Fruit fly (Drosophila melanogaster) whole organism, adult: ENCODE data around the gene Fer1.

Source experiments
- CG11617 ChIP-seq: fragments of 200-800 bp; sonication (Bioruptor generic); optimal IDR thresholded peaks from 2 replicates; lab custom pipeline; 2017; ENCODE audit warnings: mild to moderate bottlenecking, missing biosample characterization, missing genetic modification reagents, missing genetic modification characterization
- CG12768 ChIP-seq: fragments of 200-800 bp; sonication (Bioruptor generic); optimal IDR thresholded peaks from 2 replicates; lab custom pipeline; 2017; ENCODE audit warnings: missing biosample characterization, missing genetic modification characterization, mild to moderate bottlenecking, moderate library complexity, missing genetic modification reagents
- CG14711 ChIP-seq: fragments of 200-800 bp; sonication (Bioruptor generic); optimal IDR thresholded peaks from 2 replicates; lab custom pipeline; 2018; ENCODE audit warnings: missing biosample characterization, mild to moderate bottlenecking, missing genetic modification characterization, moderate library complexity
- CG1620 ChIP-seq: fragments of 200-800 bp; sonication (Bioruptor generic); optimal IDR thresholded peaks from 2 replicates; lab custom pipeline; 2016; ENCODE audit warnings: missing biosample characterization, missing genetic modification characterization
- CG33017 ChIP-seq: fragments of 200-800 bp; sonication (Bioruptor generic); optimal IDR thresholded peaks from 2 replicates; lab custom pipeline; 2018; ENCODE audit warnings: missing biosample characterization, mild to moderate bottlenecking, missing genetic modification characterization, moderate library complexity
- CG5204 ChIP-seq: fragments of 200-800 bp; sonication (Bioruptor generic); optimal IDR thresholded peaks from 2 replicates; lab custom pipeline; 2016; ENCODE audit warnings: missing biosample characterization, missing genetic modification characterization
- CG7045 ChIP-seq: fragments of 200-800 bp; sonication (Bioruptor generic); optimal IDR thresholded peaks from 2 replicates; lab custom pipeline; 2017; ENCODE audit warnings: missing biosample characterization, mild to moderate bottlenecking, missing genetic modification characterization
- CG7101 ChIP-seq: fragments of 200-800 bp; sonication (Bioruptor generic); optimal IDR thresholded peaks from 2 replicates; lab custom pipeline; 2018; ENCODE audit warnings: missing biosample characterization, mild to moderate bottlenecking, missing genetic modification characterization, moderate library complexity
- Clk ChIP-seq: fragments of 200-800 bp; sonication (Bioruptor generic); optimal IDR thresholded peaks from 2 replicates; lab custom pipeline; 2017; ENCODE audit warnings: missing biosample characterization, missing genetic modification characterization
- Crg-1 ChIP-seq: fragments of 200-800 bp; sonication (Bioruptor generic); optimal IDR thresholded peaks from 2 replicates; lab custom pipeline; 2016; ENCODE audit warnings: missing biosample characterization, missing genetic modification characterization
- Hr96 ChIP-seq: fragments of 200-800 bp; sonication (Bioruptor generic); optimal IDR thresholded peaks from 2 replicates; lab custom pipeline; 2016; ENCODE audit warnings: missing biosample characterization, missing genetic modification characterization
- Mnt ChIP-seq: fragments of 200-800 bp; sonication (Bioruptor generic); optimal IDR thresholded peaks from 2 replicates; lab custom pipeline; 2016; ENCODE audit warnings: missing biosample characterization, mild to moderate bottlenecking, missing genetic modification characterization
- bab1 ChIP-seq: fragments of 200-800 bp; sonication (Bioruptor generic); optimal IDR thresholded peaks from 3 replicates; lab custom pipeline; 2019; ENCODE audit warnings: missing biosample characterization, mild to moderate bottlenecking, missing genetic modification characterization, moderate library complexity
- cic ChIP-seq: fragments of 200-800 bp; sonication (Bioruptor generic); optimal IDR thresholded peaks from 2 replicates; lab custom pipeline; 2017; ENCODE audit warnings: missing biosample characterization, mild to moderate bottlenecking, missing genetic modification characterization, moderate library complexity
- cnc ChIP-seq, 2 experiments: fragments of >200 bp; optimal IDR thresholded peaks; 2 replicates each; lab custom pipeline; 2017
- kay ChIP-seq: fragments of 200-800 bp; sonication (Bioruptor generic); peaks from one replicate; lab custom pipeline; 2016; ENCODE audit warnings: missing biosample characterization, missing genetic modification characterization, borderline replicate concordance
- ovo ChIP-seq: fragments of 200-800 bp; sonication (Bioruptor generic); optimal IDR thresholded peaks from 2 replicates; lab custom pipeline; 2016; ENCODE audit warnings: missing biosample characterization, missing genetic modification characterization
- pad ChIP-seq: fragments of 200-800 bp; sonication (Bioruptor generic); optimal IDR thresholded peaks from 3 replicates; lab custom pipeline; 2017; ENCODE audit warnings: missing biosample characterization, missing genetic modification characterization, mild to moderate bottlenecking, moderate library complexity, missing genetic modification reagents
- tj ChIP-seq: fragments of 200-800 bp; sonication (Bioruptor generic); optimal IDR thresholded peaks from 3 replicates; lab custom pipeline; 2017; ENCODE audit warnings: missing biosample characterization, mild to moderate bottlenecking, missing genetic modification characterization, moderate library complexity
- toe ChIP-seq: fragments of 200-800 bp; sonication (Bioruptor generic); optimal IDR thresholded peaks from 2 replicates; lab custom pipeline; 2016; ENCODE audit warnings: missing biosample characterization, missing genetic modification characterization

Fer1 gene

DNA sequence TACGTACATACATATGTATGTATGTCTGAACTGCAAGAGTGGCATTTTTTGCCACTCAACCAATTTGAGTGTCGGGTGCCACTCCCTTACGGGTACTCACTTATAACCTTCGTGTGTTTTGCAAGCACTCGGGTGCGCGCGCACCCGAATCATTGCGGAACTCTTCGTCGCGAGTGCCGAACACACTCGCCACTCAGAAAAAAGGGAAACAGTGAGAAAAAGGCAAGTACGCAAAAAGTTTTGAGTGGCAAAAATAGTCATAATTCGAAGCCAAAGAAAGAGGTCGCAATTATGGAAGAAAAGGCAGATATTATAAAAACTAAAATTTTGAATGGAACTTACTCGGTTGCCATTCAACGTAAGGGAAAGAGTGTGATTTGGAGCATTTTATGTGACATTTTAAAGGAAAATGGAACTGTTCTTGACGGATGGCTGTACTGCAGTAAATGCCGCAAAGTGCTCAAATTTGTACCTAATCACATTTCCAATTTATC is 45.6 kb upstream of the Fer1 start:
- no peak for TF ChIP-seq CG5204 (GFP tag; lab: Kevin White, UChicago)
- TF ChIP-seq CG11617 (GFP tag; lab: Kevin White, UChicago) = no peak
- no peak for TF ChIP-seq pad (GFP tag; lab: Kevin White, UChicago)
- TF ChIP-seq Crg-1 (GFP tag; lab: Kevin White, UChicago) = no peak
- no peak for TF ChIP-seq toe (GFP tag; lab: Kevin White, UChicago)
- peak; percentile 20 for TF ChIP-seq Mnt (GFP tag; lab: Kevin White, UChicago)
- no peak for TF ChIP-seq Clk (GFP tag; lab: Kevin White, UChicago)
- no peak for TF ChIP-seq CG12768
- TF ChIP-seq CG7045 (GFP tag; lab: Kevin White, UChicago) = no peak
- peak; percentile 97 for TF ChIP-seq tj (GFP tag; lab: Kevin White, UChicago)
- no peak for TF ChIP-seq cnc (optimal IDR thresholded peaks at IDR 0.05; lab: Kevin White, UChicago)
- no peak for TF ChIP-seq kay (GFP tag; lab: Kevin White, UChicago)
- no peak for TF ChIP-seq CG1620 (GFP tag; lab: Kevin White, UChicago)
- no peak for TF ChIP-seq bab1 (GFP tag; lab: Kevin White, UChicago)
- TF ChIP-seq ovo (GFP tag; lab: Kevin White, UChicago) = no peak
- TF ChIP-seq Hr96 = no peak
- no peak for TF ChIP-seq CG7101 (tag; lab: Kevin White, UChicago)
- TF ChIP-seq CG14711 (tag; lab: Kevin White, UChicago) = no peak
- TF ChIP-seq CG33017 = no peak
- peak; percentile 21 for TF ChIP-seq cic (GFP tag; lab: Kevin White, UChicago)

DNA sequence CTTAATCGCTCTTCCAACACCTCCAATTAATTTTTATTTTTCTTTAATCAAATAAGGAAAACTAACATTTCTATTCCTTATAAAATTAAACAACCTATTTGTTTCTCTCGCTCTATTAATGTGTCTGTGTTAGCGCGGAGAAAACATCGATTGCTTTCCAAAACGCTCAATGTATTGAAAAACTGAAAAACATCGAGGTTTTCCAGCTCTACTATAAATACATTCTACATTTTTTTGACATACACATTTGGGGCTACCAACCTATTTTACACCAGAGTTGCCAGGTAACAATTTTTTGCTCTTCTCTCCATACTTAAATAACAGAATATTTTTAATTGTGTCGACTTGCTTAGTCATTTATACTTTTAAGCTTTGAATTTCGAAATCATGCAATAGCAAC is 44.1 kb upstream of the Fer1 start:
- TF ChIP-seq cic (GFP tag; lab: Kevin White, UChicago) = no peak
- TF ChIP-seq Crg-1 (GFP tag; lab: Kevin White, UChicago) = no peak
- TF ChIP-seq CG14711 (tag; lab: Kevin White, UChicago) = peak; percentile 80
- TF ChIP-seq kay (GFP tag; lab: Kevin White, UChicago) = peak; percentile 71

DNA sequence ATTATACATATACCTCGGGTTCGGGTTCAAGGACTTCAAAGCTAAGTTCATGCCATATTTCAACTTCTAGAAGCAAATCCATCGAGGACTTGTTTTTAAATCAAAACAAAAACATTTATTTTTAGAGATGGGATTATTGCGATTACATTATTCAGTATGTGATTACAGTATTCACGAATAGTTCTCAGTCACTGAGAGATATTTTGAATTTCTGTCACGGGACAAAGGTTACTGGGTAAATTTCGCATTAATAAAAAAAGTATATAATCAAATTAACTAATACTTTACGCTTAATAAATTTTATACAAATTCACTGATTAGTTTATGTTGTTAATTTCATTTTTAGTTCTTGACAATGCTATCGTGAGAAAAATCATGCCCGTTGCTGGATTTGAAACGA is 42.4 kb upstream of the Fer1 start:
- TF ChIP-seq CG7101 (tag; lab: Kevin White, UChicago) = peak; percentile 32
- TF ChIP-seq CG12768 = peak; percentile 12
- peak; percentile 30 for TF ChIP-seq CG11617 (GFP tag; lab: Kevin White, UChicago)
- peak; percentile 35 for TF ChIP-seq CG14711 (tag; lab: Kevin White, UChicago)
- no peak for TF ChIP-seq bab1 (GFP tag; lab: Kevin White, UChicago)
- no peak for TF ChIP-seq toe (GFP tag; lab: Kevin White, UChicago)

DNA sequence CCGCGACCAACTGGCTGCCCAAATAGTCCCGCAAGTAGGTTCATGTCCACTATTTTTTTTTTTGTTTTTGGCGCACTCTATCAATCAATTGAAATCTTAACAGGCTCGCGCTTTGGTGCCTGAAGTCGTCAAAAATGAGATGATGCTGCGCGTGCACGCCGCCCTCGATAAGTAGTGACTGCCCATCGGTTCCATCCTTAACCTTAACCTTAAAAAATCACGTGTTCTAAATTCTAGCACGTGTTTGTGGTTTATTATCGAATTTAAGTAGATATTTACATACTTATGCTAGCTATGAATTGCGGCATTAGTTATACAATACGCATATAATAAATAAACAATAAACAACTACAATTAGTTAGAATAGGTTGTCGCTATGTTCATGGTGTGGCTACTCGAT is 41.6 kb upstream of the Fer1 start:
- TF ChIP-seq Crg-1 (GFP tag; lab: Kevin White, UChicago) (no peak), bab1 (GFP tag; lab: Kevin White, UChicago) (no peak), CG1620 (GFP tag; lab: Kevin White, UChicago) (no peak), Hr96 (no peak), ovo (GFP tag; lab: Kevin White, UChicago) (no peak), pad (GFP tag; lab: Kevin White, UChicago) (no peak), CG7045 (GFP tag; lab: Kevin White, UChicago) (no peak)

DNA sequence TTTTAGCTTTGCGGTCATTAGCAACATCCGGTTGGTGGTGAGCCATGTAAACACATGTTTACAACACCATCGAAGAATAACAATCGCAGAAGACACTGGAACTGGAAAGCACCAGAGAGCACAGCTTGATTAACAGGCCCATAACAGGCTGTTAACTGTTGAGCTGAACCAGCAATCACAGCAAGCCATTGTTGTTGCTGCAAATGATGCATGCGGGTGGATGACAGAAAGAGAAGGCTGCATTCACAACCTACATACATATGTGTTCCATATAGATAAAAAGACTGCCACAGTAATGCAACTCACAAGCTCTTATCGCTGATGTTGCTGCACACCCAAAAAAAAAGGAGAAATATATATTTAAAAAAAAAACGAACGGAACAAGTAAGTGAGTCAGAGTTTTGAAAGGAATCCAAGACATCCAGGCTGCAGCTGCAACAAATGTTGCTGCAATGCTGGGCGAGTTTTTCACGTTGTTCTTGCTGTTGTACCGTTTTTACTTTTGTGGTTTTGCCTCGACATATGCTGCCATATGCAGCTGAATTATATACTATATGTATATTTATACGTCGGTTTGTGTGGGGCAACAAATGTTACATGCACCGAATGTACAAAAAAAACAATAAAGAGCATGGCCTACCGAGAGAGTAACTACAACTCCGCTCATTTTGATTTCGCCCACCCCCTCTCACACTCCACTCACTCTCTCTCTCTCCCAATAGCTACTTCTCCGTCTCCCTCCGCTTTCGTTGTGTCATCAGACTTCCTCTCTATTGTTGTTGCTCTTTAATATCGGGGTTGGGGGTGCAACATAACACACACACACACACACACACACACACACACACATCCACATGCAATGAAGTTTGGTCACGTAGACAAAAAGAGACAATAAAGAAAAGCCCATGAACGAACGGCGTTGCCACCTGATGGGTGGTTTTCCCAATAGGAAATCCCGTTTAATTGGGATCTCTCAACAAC is 32.9 kb upstream of the Fer1 start:
- TF ChIP-seq tj (GFP tag; lab: Kevin White, UChicago) = peak; percentile 29
- TF ChIP-seq Mnt (GFP tag; lab: Kevin White, UChicago) = no peak

DNA sequence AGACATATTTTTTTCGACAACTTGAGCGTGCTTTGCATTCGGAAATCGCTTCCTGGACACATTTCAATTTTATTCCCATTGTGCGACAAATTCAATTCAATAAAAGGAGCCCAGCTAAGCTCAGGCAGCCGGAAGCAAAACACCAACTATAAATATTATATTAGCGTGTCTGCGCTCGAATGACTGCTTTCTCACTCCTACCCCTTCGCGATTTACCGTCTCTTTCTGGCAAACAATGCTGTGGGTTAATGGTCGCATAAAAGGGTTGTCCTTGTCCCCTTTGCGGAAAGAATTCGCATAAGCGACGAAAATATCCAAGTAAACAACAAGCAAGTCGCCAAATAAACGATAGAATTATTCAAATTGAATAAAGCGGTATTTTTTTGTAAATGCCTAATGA is 31.7 kb upstream of the Fer1 start:
- TF ChIP-seq pad (GFP tag; lab: Kevin White, UChicago) = no peak
- TF ChIP-seq CG5204 (GFP tag; lab: Kevin White, UChicago) = no peak
- no peak for TF ChIP-seq Clk (GFP tag; lab: Kevin White, UChicago)
- no peak for TF ChIP-seq bab1 (GFP tag; lab: Kevin White, UChicago)
- no peak for TF ChIP-seq cnc (optimal IDR thresholded peaks at IDR 0.05; lab: Kevin White, UChicago)
- no peak for TF ChIP-seq Hr96
- no peak for TF ChIP-seq cic (GFP tag; lab: Kevin White, UChicago)
- no peak for TF ChIP-seq kay (GFP tag; lab: Kevin White, UChicago)
- no peak for TF ChIP-seq tj (GFP tag; lab: Kevin White, UChicago)
- no peak for TF ChIP-seq ovo (GFP tag; lab: Kevin White, UChicago)
